Worm (Caenorhabditis elegans): ENCODE results near the gene T26H8.5.

The T26H8.5 gene

DNA sequence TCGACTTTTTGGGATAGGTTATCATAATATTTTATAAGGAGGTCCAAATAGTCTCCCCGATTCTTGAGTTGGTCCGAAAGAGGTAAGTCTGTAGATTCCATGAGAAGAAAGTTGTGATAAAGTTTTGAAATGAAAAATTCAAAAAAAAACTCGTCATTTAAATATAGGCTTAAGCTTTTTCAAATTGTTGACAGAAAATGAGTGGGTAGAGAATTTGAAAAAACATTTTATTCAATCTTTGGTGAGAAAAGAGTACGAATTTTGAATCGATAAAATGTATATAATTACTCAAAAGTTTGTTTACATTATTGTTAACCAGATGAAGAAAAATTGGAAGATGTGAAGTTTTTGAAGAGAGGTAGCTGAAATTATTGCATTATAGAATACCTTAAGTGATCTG is at the start of gene T26H8.5:
Gene T26H8.5, minus strand, starts transcription at position 101 of the 400 bp plus-strand sequence.
- TF ChIP-seq syd-9 (tag; optimal IDR thresholded peaks at IDR 0.05) (no peak), nhr-11 (tag; optimal IDR thresholded peaks at IDR 0.05) (no peak), ahr-1 (tag; optimal IDR thresholded peaks at IDR 0.05) (no peak), hlh-6 (tag; optimal IDR thresholded peaks at IDR 0.05) (no peak), unc-42 (tag; optimal IDR thresholded peaks at IDR 0.05) (no peak), npax-4 (tag; optimal IDR thresholded peaks at IDR 0.05) (no peak), K09A11.1 (tag; optimal IDR thresholded peaks at IDR 0.05; ENCODE audit: insufficient read depth) (no peak), K02D7.2 (tag; optimal IDR thresholded peaks at IDR 0.05) (no peak), unc-3 (GFP tag; conservative IDR thresholded peaks at IDR 0.05) (no peak), unc-3 (tag; optimal IDR thresholded peaks at IDR 0.05) (no peak), ceh-45 (GFP tag; IDR thresholded peaks at IDR 0.05) (no peak)

DNA sequence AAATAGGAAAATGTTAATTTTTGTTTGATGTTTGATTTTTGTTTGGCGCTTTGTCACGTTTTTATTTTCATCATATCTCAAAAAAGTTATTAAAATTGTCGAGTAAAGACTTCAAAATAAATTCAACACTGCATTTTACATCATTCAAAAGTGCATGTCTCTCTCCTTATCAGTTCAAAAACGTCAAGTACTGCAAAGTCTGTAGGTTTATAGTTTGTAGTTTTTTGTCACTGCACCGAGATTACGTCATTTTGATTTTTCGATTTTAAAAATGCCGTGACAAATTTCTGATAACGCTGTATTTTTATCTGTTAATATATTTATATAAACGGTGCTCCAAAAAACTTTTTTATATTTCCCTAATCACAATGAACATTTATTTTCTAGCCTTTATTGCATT is 49.2 kb upstream of the T26H8.5 start, which contains the start of gene C29F3.7:
Gene C29F3.7, plus strand, starts transcription at position 254 of the 400 bp plus-strand sequence.
- no peak for TF ChIP-seq Y22D7AL.16 (tag; optimal IDR thresholded peaks at IDR 0.05)
- no peak for TF ChIP-seq C38D4.7 (GFP tag; optimal IDR thresholded peaks at IDR 0.05)
- no peak for TF ChIP-seq tbx-2 (tag; optimal IDR thresholded peaks at IDR 0.05)
- TF ChIP-seq elt-2 (tag; optimal IDR thresholded peaks at IDR 0.05): peak; percentile 62

DNA sequence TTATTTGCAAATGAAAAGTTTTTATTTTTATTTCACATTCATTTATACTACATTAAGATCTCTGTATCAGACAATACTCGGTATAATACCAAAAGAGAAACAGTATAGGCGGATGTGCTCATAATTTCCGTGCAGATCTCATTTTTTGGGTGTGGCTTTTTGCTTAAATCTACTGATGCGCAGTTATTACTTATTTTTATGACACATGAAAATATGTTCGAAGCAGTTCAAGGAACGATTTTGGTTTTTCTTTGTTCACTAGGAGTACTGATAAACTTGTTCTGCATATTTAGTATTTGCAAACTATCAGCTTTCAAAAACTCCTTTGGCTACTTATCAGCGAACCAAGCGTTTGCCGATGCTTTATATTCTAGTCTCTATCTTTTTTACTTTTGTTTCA is 47.0 kb upstream of the T26H8.5 start, which contains the start of gene srx-58:
Gene srx-58, plus strand, starts transcription at position 301 of the 400 bp plus-strand sequence.
- TF ChIP-seq tbx-7 (tag; optimal IDR thresholded peaks at IDR 0.05): no peak
- TF ChIP-seq ttx-3 (tag; optimal IDR thresholded peaks at IDR 0.05): no peak
- no peak for TF ChIP-seq nfya-1 (tag; optimal IDR thresholded peaks at IDR 0.05)
- TF ChIP-seq lim-6 (tag; optimal IDR thresholded peaks at IDR 0.05): no peak
- TF ChIP-seq elt-4 (tag; optimal IDR thresholded peaks at IDR 0.05): no peak
- no peak for TF ChIP-seq elt-2 (tag; optimal IDR thresholded peaks at IDR 0.05)
- no peak for TF ChIP-seq C08G9.2 (tag; optimal IDR thresholded peaks at IDR 0.05)
- no peak for TF ChIP-seq fkh-6 (tag; optimal IDR thresholded peaks at IDR 0.05)
- no peak for TF ChIP-seq pha-2 (tag; optimal IDR thresholded peaks at IDR 0.05)
- no peak for TF ChIP-seq npax-4 (tag; optimal IDR thresholded peaks at IDR 0.05)
- TF ChIP-seq ceh-14 (tag; optimal IDR thresholded peaks at IDR 0.05): no peak
- no peak for TF ChIP-seq ceh-18 (tag; optimal IDR thresholded peaks at IDR 0.05)
- TF ChIP-seq hlh-30 (tag; optimal IDR thresholded peaks at IDR 0.05; ENCODE audit: insufficient read depth): no peak

DNA sequence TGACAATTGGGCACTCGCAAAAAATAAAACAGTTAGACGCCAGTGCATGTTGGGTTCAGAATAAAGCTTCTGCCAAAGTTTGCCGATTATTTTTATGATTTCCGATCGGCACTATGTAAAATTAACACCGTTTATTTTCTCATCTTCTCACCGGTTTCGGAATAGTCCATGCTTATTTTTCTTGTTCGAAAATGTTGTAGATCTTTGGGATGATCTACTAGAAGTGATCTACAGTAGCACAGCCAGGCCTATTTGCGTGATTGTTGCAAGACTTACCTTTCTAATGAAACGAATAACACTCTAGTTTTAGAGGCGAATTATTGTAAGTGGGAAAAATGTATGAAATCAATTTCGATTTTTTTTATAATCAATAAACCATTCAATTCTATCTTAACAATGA is 45.2 kb upstream of the T26H8.5 start, which contains the start of gene clec-231:
Gene clec-231, minus strand, starts transcription at position 101 of the 400 bp plus-strand sequence.
- TF ChIP-seq hlh-6 (tag; optimal IDR thresholded peaks at IDR 0.05) (no peak), zip-5 (tag; optimal IDR thresholded peaks at IDR 0.05) (no peak), elt-2 (tag; optimal IDR thresholded peaks at IDR 0.05) (no peak), syd-9 (tag; optimal IDR thresholded peaks at IDR 0.05) (no peak), ceh-22 (tag; optimal IDR thresholded peaks at IDR 0.05) (no peak), pat-9 (tag; optimal IDR thresholded peaks at IDR 0.05) (no peak), ceh-14 (tag; optimal IDR thresholded peaks at IDR 0.05) (no peak), ztf-16 (tag; optimal IDR thresholded peaks at IDR 0.05) (no peak), elt-4 (tag; optimal IDR thresholded peaks at IDR 0.05) (no peak), sdc-2 (tag; optimal IDR thresholded peaks at IDR 0.05) (no peak), odd-2 (tag; optimal IDR thresholded peaks at IDR 0.05) (no peak), lim-6 (tag; optimal IDR thresholded peaks at IDR 0.05) (no peak), sox-2 (GFP tag; IDR thresholded peaks at IDR 0.05) (no peak), tbx-2 (tag; optimal IDR thresholded peaks at IDR 0.05) (no peak)

DNA sequence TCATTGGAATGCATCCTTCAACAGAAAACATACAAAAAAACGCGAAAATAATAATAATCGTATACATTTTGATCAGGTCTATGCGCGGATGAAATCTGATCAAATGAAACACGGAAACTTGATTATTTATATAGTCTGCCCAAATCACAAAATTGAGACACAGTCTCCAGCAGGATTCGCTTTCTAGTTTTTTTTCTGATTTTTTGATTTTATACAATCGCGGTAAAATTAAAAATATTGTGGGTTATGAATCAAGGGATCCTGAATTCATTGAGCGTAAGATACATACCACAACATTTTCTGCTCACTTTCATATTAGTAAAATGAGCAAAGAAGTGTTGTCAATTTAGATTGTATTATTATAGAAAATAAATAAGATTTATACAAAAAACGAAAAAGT is 43.6 kb upstream of the T26H8.5 start, which contains the start of gene clec-230:
Gene clec-230, minus strand, starts transcription at position 101 of the 400 bp plus-strand sequence.
- TF ChIP-seq elt-4 (tag; optimal IDR thresholded peaks at IDR 0.05) (no peak), unc-86 (tag; optimal IDR thresholded peaks at IDR 0.05) (no peak), nhr-11 (tag; optimal IDR thresholded peaks at IDR 0.05) (no peak), ceh-24 (tag; optimal IDR thresholded peaks at IDR 0.05) (no peak)

Measured in whole organism, late embryonic.